Worm (Caenorhabditis elegans): ENCODE results near the gene srd-48.
A peak's percentile ranks its signal among the peaks of the same experiment; 100 is the strongest.
"Not testable (repeated sequence)": the region's sequence is repeated elsewhere in the genome, so short reads cannot be mapped to it uniquely, and the experiment has no call there.

Gene srd-48

ce11 chrX:12306565-12306964 is 29.3 kb upstream of the srd-48 start, which contains the start of gene phf-32:
phf-32 (plus strand) TSS chrX:12306865.
- TF ChIP-seq mep-1 (tag; optimal IDR thresholded peaks at IDR 0.05) (no peak), unc-62 (GFP tag; optimal IDR thresholded peaks at IDR 0.05) (no peak), lir-3 (tag; optimal IDR thresholded peaks at IDR 0.05; ENCODE audit: poor library complexity) (no peak), pax-3 (tag; optimal IDR thresholded peaks at IDR 0.05) (no peak), efl-3 (GFP tag; optimal IDR thresholded peaks at IDR 0.05) (no peak), vab-15 (tag; optimal IDR thresholded peaks at IDR 0.05) (no peak), isw-1 (GFP tag; IDR thresholded peaks at IDR 0.05) (no peak), nhr-47 (tag; optimal IDR thresholded peaks at IDR 0.05) (no peak), snu-23 (GFP tag; optimal IDR thresholded peaks at IDR 0.05) (no peak), egl-27 (tag; optimal IDR thresholded peaks at IDR 0.05) (no peak), ceh-8 (GFP tag; optimal IDR thresholded peaks at IDR 0.05) (no peak), unc-86 (tag; optimal IDR thresholded peaks at IDR 0.05) (no peak), fos-1 (tag; optimal IDR thresholded peaks at IDR 0.05) (no peak), nhr-71 (tag; optimal IDR thresholded peaks at IDR 0.05) (no peak), efl-1 (optimal IDR thresholded peaks at IDR 0.05) (no peak), efl-1 (GFP tag; optimal IDR thresholded peaks at IDR 0.05 in 1 of 2) (no peak)

- TF ChIP-seq mef-2 (tag; optimal IDR thresholded peaks at IDR 0.05); swsn-7 (tag; optimal IDR thresholded peaks at IDR 0.05); ceh-8 (GFP tag; optimal IDR thresholded peaks at IDR 0.05): not testable (repeated sequence)
Observed at ce11 chrX:12308045-12308499, 27.8 kb upstream of the srd-48 start, which contains the start of gene F17A2.16. F17A2.16 (plus strand) TSS chrX:12308449.

ce11 chrX:12313779-12314178 is 22.1 kb upstream of the srd-48 start:
- no peak for TF ChIP-seq vab-15 (tag; optimal IDR thresholded peaks at IDR 0.05)
- no peak for TF ChIP-seq lir-3 (tag; optimal IDR thresholded peaks at IDR 0.05; ENCODE audit: poor library complexity)
- TF ChIP-seq sptf-1 (tag; optimal IDR thresholded peaks at IDR 0.05), result no peak
- no peak for TF ChIP-seq grh-1 (GFP tag; IDR thresholded peaks at IDR 0.05)
- TF ChIP-seq nhr-12 (tag; optimal IDR thresholded peaks at IDR 0.05), result no peak
- no peak for TF ChIP-seq dpl-1 (GFP tag; optimal IDR thresholded peaks at IDR 0.05)
- no peak for TF ChIP-seq aha-1 (tag; optimal IDR thresholded peaks at IDR 0.05)
- TF ChIP-seq elt-3 (tag; optimal IDR thresholded peaks at IDR 0.05), result no peak
- TF ChIP-seq unc-62 (GFP tag; optimal IDR thresholded peaks at IDR 0.05), result no peak
- TF ChIP-seq ceh-63 (GFP tag; optimal IDR thresholded peaks at IDR 0.05), result no peak
- no peak for TF ChIP-seq hlh-4 (tag; optimal IDR thresholded peaks at IDR 0.05)
- no peak for TF ChIP-seq snpc-4 (tag; optimal IDR thresholded peaks at IDR 0.05)
- no peak for TF ChIP-seq unc-30 (tag; optimal IDR thresholded peaks at IDR 0.05)
- no peak for TF ChIP-seq efl-1 (optimal IDR thresholded peaks at IDR 0.05)
- TF ChIP-seq efl-1 (GFP tag; optimal IDR thresholded peaks at IDR 0.05 in 1 of 2), result no peak
- no peak for TF ChIP-seq dsc-1 (tag; optimal IDR thresholded peaks at IDR 0.05)
- TF ChIP-seq lin-14 (GFP tag; optimal IDR thresholded peaks at IDR 0.05), result no peak
- no peak for TF ChIP-seq ceh-90 (tag; optimal IDR thresholded peaks at IDR 0.05)
- TF ChIP-seq rnt-1 (tag; optimal IDR thresholded peaks at IDR 0.05), result no peak

DNA sequence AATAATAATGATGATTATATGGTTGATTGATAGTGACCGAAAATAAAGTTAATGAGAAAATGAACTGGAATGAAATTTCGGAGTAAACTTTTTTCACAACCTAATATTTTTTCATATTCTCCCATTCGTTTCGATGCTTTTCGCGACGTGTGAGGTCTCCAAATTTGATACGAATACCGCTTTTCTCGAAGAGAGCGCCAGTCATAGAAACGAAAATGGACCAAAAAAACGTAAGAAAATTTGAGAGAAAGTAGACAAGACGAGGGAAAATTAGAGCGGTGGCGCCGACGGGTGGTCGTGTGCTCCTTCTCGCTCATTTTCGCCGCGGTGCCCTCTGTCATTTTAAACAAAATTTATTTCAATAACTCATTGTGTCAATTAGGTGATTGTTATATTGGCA is 21.5 kb upstream of the srd-48 start:
- TF ChIP-seq pag-3 (tag; optimal IDR thresholded peaks at IDR 0.05; ENCODE audit: borderline replicate concordance, insufficient read depth), result no peak
- TF ChIP-seq elt-2 (tag; optimal IDR thresholded peaks at IDR 0.05), result peak; percentile 5
- TF ChIP-seq pqm-1 (tag; optimal IDR thresholded peaks at IDR 0.05), result no peak

DNA sequence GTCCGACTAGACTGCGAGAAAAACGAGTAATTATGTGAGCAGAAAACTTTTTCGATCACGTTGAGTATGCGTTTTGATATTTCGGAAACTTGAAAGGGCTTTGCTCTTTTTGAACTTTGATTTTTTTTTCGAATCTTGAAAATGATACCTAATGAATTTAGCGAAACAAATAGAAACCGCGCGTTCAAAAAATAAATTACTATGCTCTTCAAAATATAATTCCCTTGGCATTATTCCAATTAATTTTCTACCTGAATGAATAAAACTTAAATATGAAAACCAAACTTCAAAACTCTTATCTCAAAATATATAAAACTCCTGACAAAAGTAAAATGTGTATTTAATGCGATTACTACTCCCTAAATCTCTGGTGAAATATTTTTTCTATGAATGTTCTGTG is 20.6 kb upstream of the srd-48 start, which contains the start of gene xtr-2:
Gene xtr-2, plus strand, starts transcription at position 301 of the 400 bp plus-strand sequence.
- no peak for TF ChIP-seq elt-2 (tag; optimal IDR thresholded peaks at IDR 0.05)
- TF ChIP-seq zag-1 (tag; optimal IDR thresholded peaks at IDR 0.05), result no peak
- TF ChIP-seq snu-23 (GFP tag; optimal IDR thresholded peaks at IDR 0.05), result no peak
- no peak for TF ChIP-seq nhr-47 (tag; optimal IDR thresholded peaks at IDR 0.05)
- TF ChIP-seq nhr-237 (tag; optimal IDR thresholded peaks at IDR 0.05), result no peak
- no peak for TF ChIP-seq unc-62 (GFP tag; optimal IDR thresholded peaks at IDR 0.05)
- TF ChIP-seq swsn-7 (tag; optimal IDR thresholded peaks at IDR 0.05), result no peak
- no peak for TF ChIP-seq hpl-2 (GFP tag; optimal IDR thresholded peaks at IDR 0.05)
- no peak for TF ChIP-seq unc-30 (tag; optimal IDR thresholded peaks at IDR 0.05)
- no peak for TF ChIP-seq blmp-1 (tag; optimal IDR thresholded peaks at IDR 0.05)
- TF ChIP-seq nhr-90 (tag; optimal IDR thresholded peaks at IDR 0.05; ENCODE audit: poor library complexity), result no peak
- no peak for TF ChIP-seq lin-35 (GFP tag; optimal IDR thresholded peaks at IDR 0.05)
